Worm (Caenorhabditis elegans): ENCODE data around the gene F35A5.8.
A peak's percentile ranks its signal among the peaks of the same experiment; 100 is the strongest.

F35A5.8 gene

DNA sequence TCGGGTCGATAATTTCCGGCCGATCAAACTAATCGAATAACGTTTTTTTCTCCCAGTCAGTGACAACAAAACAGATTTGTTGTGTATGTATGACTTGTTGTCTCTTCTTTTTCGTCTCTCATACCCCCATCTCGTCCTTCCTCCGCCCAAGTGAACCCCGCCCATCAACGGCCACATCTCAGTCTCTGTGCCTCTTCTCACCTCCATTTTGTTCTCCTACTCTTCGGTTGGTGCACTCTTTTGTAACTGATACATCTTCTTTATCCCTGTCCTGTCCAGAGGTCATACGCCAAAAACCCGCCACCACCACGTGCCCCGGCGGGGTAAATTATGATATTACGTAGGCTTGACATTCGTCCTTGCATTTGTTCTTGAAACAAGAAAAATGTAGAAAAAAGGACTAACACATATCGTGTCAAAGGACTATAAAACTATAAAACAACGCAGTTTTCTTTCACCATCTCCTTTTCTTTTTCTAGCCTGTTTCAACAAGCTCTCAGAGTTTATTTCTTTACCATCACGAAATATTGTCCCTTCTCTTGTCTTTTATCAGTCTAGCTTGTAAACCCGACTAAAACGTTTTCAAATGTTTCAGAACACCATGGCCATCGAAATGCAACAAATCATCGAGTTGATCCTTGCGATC is 15.7 kb downstream of the F35A5.8 start, which contains the start of gene pmpl-1:
pmpl-1 (plus strand) TSS at position 596 of the 646 bp plus-strand sequence.
- no peak for TF ChIP-seq ceh-90 (tag; optimal IDR thresholded peaks at IDR 0.05)
- peak; percentile 72 for TF ChIP-seq nhr-90 (tag; optimal IDR thresholded peaks at IDR 0.05; ENCODE audit: poor library complexity)
- TF ChIP-seq hpl-2 (GFP tag; optimal IDR thresholded peaks at IDR 0.05), result no peak
- TF ChIP-seq nhr-84 (tag; optimal IDR thresholded peaks at IDR 0.05), result no peak
- TF ChIP-seq fkh-8 (tag; optimal IDR thresholded peaks at IDR 0.05), result no peak
- no peak for TF ChIP-seq zip-4 (GFP tag; optimal IDR thresholded peaks at IDR 0.05)
- peak in 2 of 3 experiments; percentile 8 to 17 for TF ChIP-seq ceh-82 (tag; optimal IDR thresholded peaks at IDR 0.05)
- no peak for TF ChIP-seq unc-62 (GFP tag; optimal IDR thresholded peaks at IDR 0.05)
- peak; percentile 50 for TF ChIP-seq tbx-2 (tag; optimal IDR thresholded peaks at IDR 0.05)
- TF ChIP-seq alr-1 (tag; optimal IDR thresholded peaks at IDR 0.05; ENCODE audit: borderline replicate concordance), result no peak
- peak; percentile 31; the same call in 1 of the 2 replicates for TF ChIP-seq nhr-19 (GFP tag; conservative IDR thresholded peaks at IDR 0.05)
- no peak for TF ChIP-seq F16B12.6 (tag; optimal IDR thresholded peaks at IDR 0.05)
- no peak for TF ChIP-seq C04F5.9 (tag; optimal IDR thresholded peaks at IDR 0.05)
- no peak for TF ChIP-seq elt-2 (tag; optimal IDR thresholded peaks at IDR 0.05)
- peak in 1 of 2 experiments; percentile 73 for TF ChIP-seq mdl-1 (tag; optimal IDR thresholded peaks at IDR 0.05)
- no peak for TF ChIP-seq fkh-10 (GFP tag; optimal IDR thresholded peaks at IDR 0.05)
- no peak for TF ChIP-seq sox-4 (tag; optimal IDR thresholded peaks at IDR 0.05)
- TF ChIP-seq sup-37 (GFP tag; optimal IDR thresholded peaks at IDR 0.05), result no peak
- no peak for TF ChIP-seq egl-27 (tag; optimal IDR thresholded peaks at IDR 0.05)
- TF ChIP-seq pqm-1 (tag; optimal IDR thresholded peaks at IDR 0.05), result no peak
- no peak for TF ChIP-seq ceh-63 (GFP tag; optimal IDR thresholded peaks at IDR 0.05)
- no peak for TF ChIP-seq skn-1 (tag; optimal IDR thresholded peaks at IDR 0.05)
- no peak for TF ChIP-seq nhr-237 (tag; optimal IDR thresholded peaks at IDR 0.05)
- no peak for TF ChIP-seq pag-3 (tag; optimal IDR thresholded peaks at IDR 0.05; ENCODE audit: borderline replicate concordance, insufficient read depth)
- TF ChIP-seq ces-1 (GFP tag; optimal IDR thresholded peaks at IDR 0.05), result no peak
- no peak for TF ChIP-seq fkh-4 (tag; optimal IDR thresholded peaks at IDR 0.05; ENCODE audit: borderline replicate concordance)
- TF ChIP-seq jun-1 (tag; optimal IDR thresholded peaks at IDR 0.05), result no peak
- peak; percentile 23 for TF ChIP-seq dsc-1 (tag; optimal IDR thresholded peaks at IDR 0.05)
- no peak for TF ChIP-seq efl-1 (optimal IDR thresholded peaks at IDR 0.05)
- TF ChIP-seq efl-1 (GFP tag; optimal IDR thresholded peaks at IDR 0.05 in 1 of 2), result peak in 1 of 2 experiments; percentile 86
- TF ChIP-seq aly-2 (tag; optimal IDR thresholded peaks at IDR 0.05), result no peak
- no peak for TF ChIP-seq grh-1 (GFP tag; IDR thresholded peaks at IDR 0.05)
- TF ChIP-seq nhr-12 (tag; optimal IDR thresholded peaks at IDR 0.05), result no peak
- TF ChIP-seq ztf-4 (tag; optimal IDR thresholded peaks at IDR 0.05), result no peak
- TF ChIP-seq xbp-1 (tag; optimal IDR thresholded peaks at IDR 0.05), result peak; percentile 32
- TF ChIP-seq unc-30 (tag; optimal IDR thresholded peaks at IDR 0.05), result no peak
- peak; percentile 50 for TF ChIP-seq unc-130 (tag; optimal IDR thresholded peaks at IDR 0.05)
- no peak for TF ChIP-seq egl-13 (tag; optimal IDR thresholded peaks at IDR 0.05)
- no peak for TF ChIP-seq nhr-11 (tag; optimal IDR thresholded peaks at IDR 0.05)
- no peak for TF ChIP-seq lin-13 (GFP tag; optimal IDR thresholded peaks at IDR 0.05)
- TF ChIP-seq nhr-77 (tag; optimal IDR thresholded peaks at IDR 0.05), result no peak
- TF ChIP-seq sptf-1 (tag; optimal IDR thresholded peaks at IDR 0.05), result no peak
- TF ChIP-seq ztf-11 (tag; optimal IDR thresholded peaks at IDR 0.05), result peak in 1 of 2 experiments; percentile 11
- TF ChIP-seq lir-3 (tag; optimal IDR thresholded peaks at IDR 0.05; ENCODE audit: poor library complexity), result no peak
- peak; percentile 79 for TF ChIP-seq mep-1 (tag; optimal IDR thresholded peaks at IDR 0.05)
- TF ChIP-seq Y116A8C.19 (tag; optimal IDR thresholded peaks at IDR 0.05; ENCODE audit: borderline replicate concordance), result no peak
- no peak for TF ChIP-seq aha-1 (tag; optimal IDR thresholded peaks at IDR 0.05)
- TF ChIP-seq hlh-17 (GFP tag; optimal IDR thresholded peaks at IDR 0.05; ENCODE audit: borderline replicate concordance), result no peak
- no peak for TF ChIP-seq C34B4.2 (tag; optimal IDR thresholded peaks at IDR 0.05)
- peak; percentile 50 for TF ChIP-seq rnt-1 (tag; optimal IDR thresholded peaks at IDR 0.05)
- peak; percentile 39 for TF ChIP-seq blmp-1 (tag; optimal IDR thresholded peaks at IDR 0.05)
- peak in 2 of 3 experiments; percentile 4 to 11 for TF ChIP-seq dpl-1 (GFP tag; optimal IDR thresholded peaks at IDR 0.05)

Data from whole organism, L1 larva.